Worm (Caenorhabditis elegans) whole organism, L3 larva: ENCODE results near the gene C33C12.11.
A peak's percentile ranks its signal among the peaks of the same experiment; 100 is the strongest.

Experiments
- R02D3.7 ChIP-seq: fragments of 150-350 bp; optimal IDR thresholded peaks from 2 replicates; lab custom pipeline; 2014; ENCODE audit warnings: missing biosample characterization, missing genetic modification characterization
- ZK546.5 ChIP-seq: sonication (generic microtip); optimal IDR thresholded peaks from 2 replicates; lab custom pipeline; 2017; ENCODE audit warnings: missing biosample characterization, missing genetic modification characterization
- aly-2 ChIP-seq: fragments of 150-350 bp; optimal IDR thresholded peaks from 2 replicates; lab custom pipeline; 2014; ENCODE audit warnings: missing biosample characterization, missing genetic modification characterization
- ceh-28 ChIP-seq: fragments of 150-350 bp; optimal IDR thresholded peaks from 2 replicates; lab custom pipeline; 2014; ENCODE audit warnings: missing biosample characterization, missing genetic modification reagents, missing genetic modification characterization
- ceh-82 ChIP-seq: fragments of 150-350 bp; optimal IDR thresholded peaks from 2 replicates; lab custom pipeline; 2014; ENCODE audit warnings: missing biosample characterization, missing genetic modification characterization
- ceh-9 ChIP-seq: sonication (generic microtip); optimal IDR thresholded peaks from 2 replicates; lab custom pipeline; 2018; ENCODE audit warnings: missing biosample characterization, missing genetic modification characterization
- daf-12 ChIP-seq: fragments of 150-350 bp; optimal IDR thresholded peaks from 2 replicates; lab custom pipeline; 2014; ENCODE audit warnings: missing biosample characterization, missing genetic modification reagents, missing genetic modification characterization
- egl-27 ChIP-seq: sonication (generic microtip); optimal IDR thresholded peaks from 4 replicates; lab custom pipeline; 2017; ENCODE audit warnings: missing biosample characterization, missing genetic modification reagents, missing genetic modification characterization
- egl-5 ChIP-seq: fragments of 150-350 bp; optimal IDR thresholded peaks from 2 replicates; lab custom pipeline; 2017; ENCODE audit warnings: missing biosample characterization, missing genetic modification reagents, missing genetic modification characterization, inconsistent platforms
- elt-1 ChIP-seq: fragments of 150-350 bp; optimal IDR thresholded peaks from 2 replicates; lab custom pipeline; 2014; ENCODE audit warnings: missing biosample characterization, missing genetic modification characterization
- elt-2 ChIP-seq: sonication (generic microtip); optimal IDR thresholded peaks from 2 replicates; lab custom pipeline; 2016; ENCODE audit warnings: missing genetic modification reagents, mild to moderate bottlenecking, missing genetic modification characterization, missing compliant biosample characterization
- elt-3 ChIP-seq, 3 experiments: fragments of 150-350 bp in 1 of 3; sonication (generic microtip) in 2 of 3; optimal IDR thresholded peaks; 2 replicates in 2 of 3; 4 replicates in 1 of 3; lab custom pipeline; 2014 to 2017; ENCODE audit warnings: missing biosample characterization in 3 of 3, missing genetic modification characterization in 3 of 3
- eor-1 ChIP-seq, 2 experiments: fragments of 150-350 bp; optimal IDR thresholded peaks; 2 replicates each; lab custom pipeline; 2014 to 2018; ENCODE audit warnings: missing biosample characterization in 2 of 2, missing genetic modification characterization in 2 of 2
- fkh-10 ChIP-seq: sonication (generic microtip); optimal IDR thresholded peaks from 2 replicates; lab custom pipeline; 2017; ENCODE audit warnings: missing biosample characterization, missing genetic modification reagents, missing genetic modification characterization
- hmg-11 ChIP-seq: sonication (generic microtip); optimal IDR thresholded peaks from 2 replicates; lab custom pipeline; 2016; ENCODE audit warnings: missing genetic modification characterization, missing compliant biosample characterization
- jun-1 ChIP-seq: fragments of 150-350 bp; optimal IDR thresholded peaks from 2 replicates; lab custom pipeline; 2014; ENCODE audit warnings: missing biosample characterization, missing genetic modification reagents, missing genetic modification characterization
- lin-15B ChIP-seq: fragments of 150-350 bp; optimal IDR thresholded peaks from 2 replicates; lab custom pipeline; 2014; ENCODE audit warnings: missing biosample characterization, missing genetic modification characterization
- lin-39 ChIP-seq: fragments of 150-350 bp; optimal IDR thresholded peaks from 2 replicates; lab custom pipeline; 2018; ENCODE audit warnings: missing biosample characterization, missing genetic modification reagents, missing genetic modification characterization
- lsy-12 ChIP-seq: sonication (generic microtip); optimal IDR thresholded peaks from 2 replicates; lab custom pipeline; 2016; ENCODE audit warnings: mild to moderate bottlenecking, missing genetic modification characterization, missing compliant biosample characterization
- mdl-1 ChIP-seq: fragments of 150-350 bp; optimal IDR thresholded peaks from 2 replicates; lab custom pipeline; 2014; ENCODE audit warnings: missing biosample characterization, missing genetic modification characterization
- mml-1 ChIP-seq: fragments of 150-350 bp; sonication (generic microtip); optimal IDR thresholded peaks from 3 replicates; lab custom pipeline; 2014; ENCODE audit warnings: missing biosample characterization, missing genetic modification characterization
- nfya-1 ChIP-seq: sonication (generic microtip); optimal IDR thresholded peaks from 2 replicates; lab custom pipeline; 2017; ENCODE audit warnings: missing genetic modification characterization, mild to moderate bottlenecking, missing compliant biosample characterization, antibody characterized with exemption, moderate library complexity; ENCODE audit not compliant: insufficient read depth
- nhr-11 ChIP-seq: fragments of 150-350 bp; optimal IDR thresholded peaks from 2 replicates; lab custom pipeline; 2014; ENCODE audit warnings: missing biosample characterization, missing genetic modification characterization
- nhr-12 ChIP-seq: fragments of 150-350 bp; optimal IDR thresholded peaks from 2 replicates; lab custom pipeline; 2014; ENCODE audit warnings: missing biosample characterization, missing genetic modification characterization
- nhr-23 ChIP-seq: fragments of 150-350 bp; optimal IDR thresholded peaks from 2 replicates; lab custom pipeline; 2014; ENCODE audit warnings: missing biosample characterization, missing genetic modification reagents, missing genetic modification characterization
- nhr-237 ChIP-seq: fragments of 150-350 bp; optimal IDR thresholded peaks from 2 replicates; lab custom pipeline; 2014; ENCODE audit warnings: missing biosample characterization, missing genetic modification characterization
- nhr-43 ChIP-seq: sonication (generic microtip); optimal IDR thresholded peaks from 2 replicates; lab custom pipeline; 2016; ENCODE audit warnings: mild to moderate bottlenecking, missing genetic modification characterization, missing compliant biosample characterization; ENCODE audit not compliant: poor library complexity, severe bottlenecking
- nhr-67 ChIP-seq: fragments of 150-350 bp; optimal IDR thresholded peaks from 2 replicates; lab custom pipeline; 2014; ENCODE audit warnings: missing biosample characterization, missing genetic modification characterization
- nhr-77 ChIP-seq: fragments of 150-350 bp; optimal IDR thresholded peaks from 2 replicates; lab custom pipeline; 2014; ENCODE audit warnings: missing biosample characterization, missing genetic modification characterization
- pha-4 ChIP-seq: fragments of 150-350 bp; optimal IDR thresholded peaks from 2 replicates; lab custom pipeline; 2014; ENCODE audit warnings: missing biosample characterization, missing genetic modification reagents, missing genetic modification characterization
- pqm-1 ChIP-seq: fragments of 150-350 bp; optimal IDR thresholded peaks from 2 replicates; lab custom pipeline; 2017; ENCODE audit warnings: missing biosample characterization, missing genetic modification characterization, inconsistent platforms
- sea-2 ChIP-seq: fragments of 150-350 bp; sonication (generic microtip); optimal IDR thresholded peaks from 4 replicates; lab custom pipeline; 2014; ENCODE audit warnings: missing biosample characterization, missing genetic modification reagents, missing genetic modification characterization
- skn-1 ChIP-seq: fragments of 150-350 bp; optimal IDR thresholded peaks from 2 replicates; lab custom pipeline; 2014; ENCODE audit warnings: missing biosample characterization, missing genetic modification characterization
- tbx-2 ChIP-seq: sonication (generic microtip); optimal IDR thresholded peaks from 2 replicates; lab custom pipeline; 2016; ENCODE audit warnings: mild to moderate bottlenecking, missing genetic modification characterization, missing compliant biosample characterization
- unc-39 ChIP-seq: sonication (generic microtip); optimal IDR thresholded peaks from 4 replicates; lab custom pipeline; 2017; ENCODE audit warnings: missing biosample characterization, missing genetic modification characterization
- unc-62 ChIP-seq: fragments of 150-350 bp; sonication (generic microtip); optimal IDR thresholded peaks from 4 replicates; lab custom pipeline; 2014; ENCODE audit warnings: missing biosample characterization, missing genetic modification reagents, missing genetic modification characterization
- zag-1 ChIP-seq: fragments of 150-350 bp; optimal IDR thresholded peaks from 2 replicates; lab custom pipeline; 2014; ENCODE audit warnings: missing biosample characterization, missing genetic modification characterization
- ztf-4 ChIP-seq: fragments of 150-350 bp; optimal IDR thresholded peaks from 2 replicates; lab custom pipeline; 2014; ENCODE audit warnings: missing biosample characterization, missing genetic modification characterization

Gene C33C12.11

ce11 chrII:2186730-2187129 lies 23.1 kb upstream of the C33C12.11 start:
- TF ChIP-seq egl-27 (tag; lab: Kevin White, UChicago) = no peak
- TF ChIP-seq unc-62 (GFP tag; lab: Kevin White, UChicago) = no peak
- TF ChIP-seq elt-3 (tag; optimal IDR thresholded peaks at IDR 0.05; lab: Kevin White, UChicago) = no peak
- no peak for TF ChIP-seq ceh-82 (tag; lab: Kevin White, UChicago)
- no peak for TF ChIP-seq pha-4 (tag; lab: Kevin White, UChicago)
- TF ChIP-seq hmg-11 (tag; lab: Kevin White, UChicago) = no peak
- TF ChIP-seq mdl-1 = no peak
- TF ChIP-seq elt-1 (tag; lab: Kevin White, UChicago) = no peak
- no peak for TF ChIP-seq ceh-9
- no peak for TF ChIP-seq eor-1 (tag; optimal IDR thresholded peaks at IDR 0.05; lab: Kevin White, UChicago)
- no peak for TF ChIP-seq skn-1 (tag; lab: Kevin White, UChicago)
- TF ChIP-seq R02D3.7 = no peak
- TF ChIP-seq lsy-12 (tag; lab: Kevin White, UChicago) = no peak
- TF ChIP-seq tbx-2 (tag; lab: Kevin White, UChicago) = no peak
- no peak for TF ChIP-seq zag-1
- TF ChIP-seq aly-2 (tag; lab: Kevin White, UChicago) = no peak

DNA sequence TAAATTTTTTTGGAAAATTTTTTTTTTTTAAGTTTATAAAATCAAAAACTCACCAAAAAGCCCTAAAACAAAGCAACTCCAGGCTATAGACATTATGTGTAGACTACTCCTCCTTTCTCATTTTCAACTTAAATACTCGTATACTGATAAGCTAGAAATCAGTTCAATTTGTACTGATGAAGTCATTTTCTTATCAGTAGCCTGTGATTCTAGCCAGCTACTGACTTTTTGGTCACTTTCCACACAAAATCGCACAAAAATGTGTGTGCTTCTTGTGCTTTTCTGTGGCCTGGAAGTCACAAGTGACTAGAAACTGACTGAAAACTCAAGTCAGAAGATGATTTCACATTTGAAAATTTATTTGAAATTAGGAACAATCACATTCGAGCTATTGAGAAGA lies 22.7 kb upstream of the C33C12.11 start, which contains the start of gene gba-2:
TSS of gene gba-2 (minus strand) at position 106 of the 400 bp plus-strand sequence.
- peak; percentile 63 for TF ChIP-seq elt-2 (tag; lab: Kevin White, UChicago)
- peak; percentile 54 for TF ChIP-seq pqm-1 (tag; lab: Kevin White, UChicago)
- no peak for TF ChIP-seq elt-3 (tag; optimal IDR thresholded peaks at IDR 0.05; lab: Kevin White, UChicago)
- TF ChIP-seq lin-15B (tag; lab: Kevin White, UChicago) = no peak

DNA sequence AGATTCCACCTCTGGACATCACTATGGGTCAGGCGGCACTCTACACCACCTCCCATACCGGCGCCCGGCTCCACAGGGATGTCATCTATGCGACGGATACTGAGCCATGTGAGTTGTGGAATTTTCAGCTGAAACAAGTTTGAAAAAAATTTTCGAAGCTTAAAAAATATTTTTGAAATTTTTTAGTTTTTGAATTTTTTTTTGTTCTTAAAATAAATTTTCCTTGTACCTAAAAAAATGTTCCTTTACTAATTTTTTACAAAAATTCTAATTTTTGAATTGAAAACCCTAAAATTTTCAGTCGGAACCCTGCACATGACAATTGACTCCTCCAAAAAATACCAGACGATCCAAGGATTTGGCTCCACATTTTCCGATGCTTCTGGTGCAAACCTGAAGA lies 14.1 kb upstream of the C33C12.11 start:
- TF ChIP-seq egl-27 (tag; lab: Kevin White, UChicago) (no peak), ZK546.5 (tag; lab: Kevin White, UChicago) (no peak), sea-2 (GFP tag; lab: Kevin White, UChicago) (no peak), nhr-67 (tag; lab: Kevin White, UChicago) (no peak)
- TF ChIP-seq, all 47 proteins: peak for 0

DNA sequence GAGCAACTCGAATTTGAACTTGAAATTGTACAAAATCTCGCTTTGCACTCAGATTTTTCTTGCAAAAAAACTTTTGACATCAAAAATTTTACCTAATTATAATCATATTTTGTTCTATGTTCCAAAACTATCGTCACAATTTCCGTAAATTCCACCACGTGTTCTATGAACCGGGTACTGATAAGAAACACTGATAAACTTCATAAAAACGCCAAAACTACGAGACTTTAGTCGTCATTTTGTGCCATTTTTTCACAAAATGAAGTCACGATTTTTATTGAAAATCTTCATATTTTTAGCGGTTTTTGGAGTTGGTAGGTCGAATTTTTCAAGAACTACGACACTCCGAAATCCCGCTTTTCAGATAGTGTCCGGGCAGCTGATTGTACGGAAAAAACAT lies 13.1 kb upstream of the C33C12.11 start, which contains the start of gene gba-1:
TSS of gene gba-1 (plus strand) at position 54 of the 400 bp plus-strand sequence.
- no peak for TF ChIP-seq nfya-1 (tag; lab: Kevin White, UChicago)
- TF ChIP-seq elt-2 (tag; lab: Kevin White, UChicago) = peak; percentile 79
- peak; percentile 19 for TF ChIP-seq pha-4 (tag; lab: Kevin White, UChicago)
- TF ChIP-seq pqm-1 (tag; lab: Kevin White, UChicago) = peak; percentile 57

DNA sequence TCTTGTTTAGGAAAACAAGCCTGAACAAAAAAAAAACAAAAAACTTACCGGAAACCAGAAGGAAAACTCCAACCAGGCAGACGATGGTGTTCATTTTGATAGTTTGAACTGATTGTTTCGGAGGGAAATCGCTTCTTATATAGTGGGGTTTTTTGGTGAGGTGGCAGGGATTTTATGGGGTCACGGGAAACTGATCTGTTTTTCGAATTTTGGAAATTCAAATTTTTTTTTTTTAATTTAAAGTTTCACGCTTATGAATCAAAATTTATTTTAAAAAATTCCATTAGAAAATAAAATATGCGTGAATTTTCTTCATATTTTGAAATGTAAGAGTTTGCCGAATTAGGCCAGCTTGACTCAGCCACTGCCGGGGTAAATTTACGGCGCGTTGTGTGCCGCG lies 11.7 kb upstream of the C33C12.11 start, which contains the start of gene C33C12.7:
TSS of gene C33C12.7 (minus strand) at position 101 of the 400 bp plus-strand sequence.
- TF ChIP-seq jun-1 (tag; lab: Kevin White, UChicago) (no peak), sea-2 (GFP tag; lab: Kevin White, UChicago) (no peak), ztf-4 (tag; lab: Kevin White, UChicago) (no peak), nhr-43 (tag; lab: Kevin White, UChicago) (no peak), ceh-9 (no peak), pqm-1 (tag; lab: Kevin White, UChicago) (no peak), hmg-11 (tag; lab: Kevin White, UChicago) (no peak), ceh-28 (tag; lab: Kevin White, UChicago) (no peak), daf-12 (tag; lab: Kevin White, UChicago) (no peak), pha-4 (tag; lab: Kevin White, UChicago) (no peak), unc-62 (GFP tag; lab: Kevin White, UChicago) (no peak), zag-1 (no peak), nhr-67 (tag; lab: Kevin White, UChicago) (no peak), nhr-237 (tag; lab: Kevin White, UChicago) (no peak), nhr-12 (tag; lab: Kevin White, UChicago) (no peak)

- no peak for TF ChIP-seq fkh-10 (GFP tag; lab: Kevin White, UChicago)
- TF ChIP-seq ceh-9 = no peak
- no peak for TF ChIP-seq zag-1
- TF ChIP-seq nhr-237 (tag; lab: Kevin White, UChicago) = no peak
- no peak for TF ChIP-seq lin-15B (tag; lab: Kevin White, UChicago)
- no peak for TF ChIP-seq mdl-1
- TF ChIP-seq nhr-77 (tag; lab: Kevin White, UChicago) = no peak
- TF ChIP-seq tbx-2 (tag; lab: Kevin White, UChicago) = no peak
- TF ChIP-seq nhr-23 = no peak
- no peak for TF ChIP-seq sea-2 (GFP tag; lab: Kevin White, UChicago)
- TF ChIP-seq nhr-67 (tag; lab: Kevin White, UChicago) = no peak
- no peak for TF ChIP-seq unc-39 (tag; lab: Kevin White, UChicago)
- no peak for TF ChIP-seq lin-39 (tag; lab: Kevin White, UChicago)
- TF ChIP-seq aly-2 (tag; lab: Kevin White, UChicago) = no peak
- TF ChIP-seq mml-1 (tag; lab: Kevin White, UChicago) = no peak
- TF ChIP-seq hmg-11 (tag; lab: Kevin White, UChicago) = no peak
- no peak for TF ChIP-seq egl-5 (tag; lab: Kevin White, UChicago)
- no peak for TF ChIP-seq elt-1 (tag; lab: Kevin White, UChicago)
- no peak for TF ChIP-seq elt-3 (tag; optimal IDR thresholded peaks at IDR 0.05; lab: Kevin White, UChicago)
- TF ChIP-seq nhr-11 (tag; lab: Kevin White, UChicago) = no peak
Observed at ce11 chrII:2170085-2170484, 6.5 kb upstream of the C33C12.11 start, which contains the start of gene C33C12.12. Gene C33C12.12 (minus strand): TSS chrII:2170185.
